Fruit fly (Drosophila melanogaster): ENCODE data around the gene Cp15.

Gene Cp15

DNA sequence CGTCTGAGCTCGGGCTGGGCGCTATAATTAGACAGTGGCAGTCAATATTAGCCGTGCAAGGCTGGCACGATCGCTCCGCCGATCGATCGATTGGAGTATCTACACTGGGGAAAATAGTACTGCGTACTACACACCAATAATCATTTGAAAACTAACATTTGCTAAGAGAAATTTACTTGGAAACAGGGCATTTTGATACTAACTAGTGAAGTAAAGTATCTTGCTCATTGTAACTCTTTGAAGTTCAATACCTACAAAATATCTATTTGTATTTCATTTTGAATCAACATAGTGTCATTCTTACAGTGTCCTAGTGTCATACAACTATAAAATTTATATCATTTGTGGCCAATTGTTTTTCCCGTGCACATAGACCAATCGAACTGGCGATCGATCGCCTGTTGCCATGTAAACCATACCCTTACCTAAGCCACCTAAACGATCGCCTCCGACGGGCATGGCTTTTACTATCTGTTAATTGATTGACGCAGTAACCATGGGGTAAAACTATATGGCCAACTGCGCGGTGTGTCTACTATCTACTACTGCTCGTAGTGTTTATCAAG is 27.6 kb upstream of the Cp15 start (continued):
- TF ChIP-seq sens (GFP tag) = peak; percentile 96
- no peak for TF ChIP-seq aop (GFP tag; IDR thresholded peaks at IDR 0.05)
- TF ChIP-seq CG3995 (GFP tag; optimal IDR thresholded peaks at IDR 0.05) = peak; percentile 9
- peak; percentile 52 for TF ChIP-seq CG7372 (GFP tag; IDR thresholded peaks at IDR 0.05)
- no peak for TF ChIP-seq yki (optimal IDR thresholded peaks at IDR 0.05)
- TF ChIP-seq CG4328 (GFP tag; optimal IDR thresholded peaks at IDR 0.05) = peak; percentile 16
- TF ChIP-seq CG7745 (tag; optimal IDR thresholded peaks at IDR 0.05) = no peak
- peak; percentile 45 for TF ChIP-seq CG3163 (GFP tag; optimal IDR thresholded peaks at IDR 0.05)
- TF ChIP-seq Ada2b (GFP tag; IDR thresholded peaks at IDR 0.05) = peak; percentile 77
- peak; percentile 76 for TF ChIP-seq CG6689 (GFP tag; IDR thresholded peaks at IDR 0.05)
- no peak for TF ChIP-seq sr (GFP tag; IDR thresholded peaks at IDR 0.05)
- TF ChIP-seq D19A (tag; optimal IDR thresholded peaks at IDR 0.05) = peak; percentile 70
- no peak for TF ChIP-seq hb (GFP tag; IDR thresholded peaks at IDR 0.05; ENCODE audit: partially characterized antibody)
- TF ChIP-seq HLH3B (GFP tag; IDR thresholded peaks at IDR 0.05) = peak; percentile 62
- peak in 1 of 2 experiments; percentile 90 for TF ChIP-seq eve (GFP tag; optimal IDR thresholded peaks at IDR 0.05)
- no peak for TF ChIP-seq sima (GFP tag; optimal IDR thresholded peaks at IDR 0.05)
- TF ChIP-seq toy (GFP tag; IDR thresholded peaks at IDR 0.05) = peak; percentile 57; the same call in 1 of the 2 replicates
- peak; percentile 71 for TF ChIP-seq CG13296 (GFP tag; optimal IDR thresholded peaks at IDR 0.05)
- no peak for TF ChIP-seq NFAT (GFP tag; IDR thresholded peaks at IDR 0.05)
- peak; percentile 37 for TF ChIP-seq CG2202 (tag; optimal IDR thresholded peaks at IDR 0.05)
- TF ChIP-seq BtbVII (GFP tag; optimal IDR thresholded peaks at IDR 0.05) = peak; percentile 86
- no peak for TF ChIP-seq Sin3A (optimal IDR thresholded peaks at IDR 0.05)
- TF ChIP-seq Nf-YB (GFP tag; optimal IDR thresholded peaks at IDR 0.05) = peak; percentile 64
- peak; percentile 95 for TF ChIP-seq row (GFP tag; IDR thresholded peaks at IDR 0.05)
- TF ChIP-seq CG15514 (GFP tag; optimal IDR thresholded peaks at IDR 0.05) = peak; percentile 64
- no peak for TF ChIP-seq h (optimal IDR thresholded peaks at IDR 0.05)

DNA sequence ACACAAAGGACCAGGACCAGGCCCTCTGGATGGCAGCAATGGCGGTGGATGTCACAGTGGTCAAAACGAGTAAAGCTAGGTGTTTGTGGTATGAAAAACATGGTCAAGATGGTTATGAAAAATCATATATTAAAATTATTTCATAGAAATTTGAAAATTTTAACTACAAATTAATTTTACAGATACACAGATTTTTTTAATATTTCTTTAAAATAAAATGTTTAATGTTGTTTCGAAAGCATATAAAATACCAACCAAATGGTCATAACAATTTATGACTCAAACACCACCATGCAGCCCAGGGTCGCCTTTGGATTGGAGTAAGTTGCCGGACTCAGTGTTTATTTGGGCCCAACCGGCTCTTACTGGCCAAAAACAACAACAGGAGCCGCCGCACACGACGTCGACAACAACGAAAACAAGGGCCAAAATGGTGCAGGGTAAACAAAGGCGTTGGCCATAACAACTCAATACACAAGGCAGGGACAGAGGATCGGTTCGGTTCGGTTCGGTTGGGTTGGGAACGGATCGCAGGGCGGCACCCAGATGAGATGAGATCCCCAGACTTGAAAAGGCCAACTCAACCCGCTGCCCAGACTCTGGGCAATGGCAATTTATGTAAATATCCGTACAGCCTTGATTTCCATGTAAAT is 26.5 kb upstream of the Cp15 start:
- TF ChIP-seq Lpt (GFP tag; optimal IDR thresholded peaks at IDR 0.05) (no peak), CG6854 (GFP tag; optimal IDR thresholded peaks at IDR 0.05) (no peak), Rfx (GFP tag; IDR thresholded peaks at IDR 0.05) (no peak), NC2α (GFP tag; optimal IDR thresholded peaks at IDR 0.05) (no peak), nom (GFP tag; optimal IDR thresholded peaks at IDR 0.05) (peak; percentile 58), dpn (GFP tag; optimal IDR thresholded peaks at IDR 0.05) (no peak), stc (GFP tag; IDR thresholded peaks at IDR 0.05) (no peak), crp (GFP tag; optimal IDR thresholded peaks at IDR 0.05) (no peak), CG1233 (GFP tag; optimal IDR thresholded peaks at IDR 0.05) (no peak), CG11560 (tag; IDR thresholded peaks at IDR 0.05) (no peak), CG5245 (GFP tag; optimal IDR thresholded peaks at IDR 0.05) (no peak), Atf6 (GFP tag; IDR thresholded peaks at IDR 0.05) (peak; percentile 48; the same call in 1 of the 2 replicates), Ada2b (GFP tag; IDR thresholded peaks at IDR 0.05) (0 out of 2 replicates have a peak, but pooled peaks have one; percentile 14), corto (GFP tag; optimal IDR thresholded peaks at IDR 0.05) (peak; percentile 23), CG18764 (GFP tag; optimal IDR thresholded peaks at IDR 0.05) (no peak), CG18262 (tag; optimal IDR thresholded peaks at IDR 0.05) (no peak), CG4360 (GFP tag; IDR thresholded peaks at IDR 0.05) (0 out of 2 replicates have a peak, but pooled peaks have one; percentile 36), Xrp1 (GFP tag; IDR thresholded peaks at IDR 0.05) (0 out of 2 replicates have a peak, but pooled peaks have one; percentile 13), CG32767 (GFP tag; IDR thresholded peaks at IDR 0.05) (no peak), CG4854 (GFP tag; optimal IDR thresholded peaks at IDR 0.05) (no peak), Sox100B (GFP tag; optimal IDR thresholded peaks at IDR 0.05) (no peak), kni (GFP tag; optimal IDR thresholded peaks at IDR 0.05) (peak; percentile 46), Meics (GFP tag; optimal IDR thresholded peaks at IDR 0.05) (no peak), CG8089 (GFP tag; optimal IDR thresholded peaks at IDR 0.05) (no peak), gfzf (GFP tag; optimal IDR thresholded peaks at IDR 0.05) (no peak), zfh1 (GFP tag; IDR thresholded peaks at IDR 0.05) (0 out of 3 replicates have a peak, but pooled peaks have one; percentile 35), shn (GFP tag; optimal IDR thresholded peaks at IDR 0.05) (peak; percentile 6)

All from whole organism, embryonic.